Fruit fly (Drosophila melanogaster) whole organism, embryonic: ENCODE results near the gene CG9106.
A peak's percentile ranks its signal among the peaks of the same experiment; 100 is the strongest.

Source experiments
- CG10979 ChIP-seq: fragments of 200-800 bp; sonication (Bioruptor generic); optimal IDR thresholded peaks from 2 replicates; lab custom pipeline; 2018; ENCODE audit warnings: missing biosample characterization, mild to moderate bottlenecking, missing genetic modification characterization, moderate library complexity
- CG11696 ChIP-seq: fragments of 200-800 bp; sonication (Bioruptor generic); IDR thresholded peaks from 2 replicates; pipeline ENCODE4 v1.3.6; 2022; ENCODE audit warnings: missing biosample characterization, missing genetic modification characterization
- CG13424 ChIP-seq: fragments of 200-800 bp; sonication (Bioruptor generic); optimal IDR thresholded peaks from 2 replicates; lab custom pipeline; 2019; ENCODE audit warnings: missing biosample characterization, mild to moderate bottlenecking, missing genetic modification characterization, moderate library complexity
- CG14050 ChIP-seq: fragments of 200-800 bp; sonication (Bioruptor generic); IDR thresholded peaks from 3 replicates; pipeline ENCODE4 v1.3.6; 2022; ENCODE audit warnings: missing biosample characterization, missing genetic modification characterization
- CG15514 ChIP-seq: fragments of 200-800 bp; sonication (Bioruptor generic); optimal IDR thresholded peaks from 3 replicates; lab custom pipeline; 2017; ENCODE audit warnings: missing biosample characterization, missing genetic modification characterization, mild to moderate bottlenecking, moderate library complexity, missing genetic modification reagents
- CG16779 ChIP-seq: fragments of 200-800 bp; sonication (Bioruptor generic); IDR thresholded peaks from 2 replicates; pipeline ENCODE4 v1.3.6; 2022; ENCODE audit warnings: missing biosample characterization, missing genetic modification characterization
- CG17359 ChIP-seq: fragments of 200-800 bp; sonication (Bioruptor generic); optimal IDR thresholded peaks from 3 replicates; lab custom pipeline; 2018; ENCODE audit warnings: missing biosample characterization, mild to moderate bottlenecking, missing genetic modification characterization, moderate library complexity
- CG17568 ChIP-seq: fragments of 200-800 bp; sonication (Bioruptor generic); optimal IDR thresholded peaks from 2 replicates; lab custom pipeline; 2018; ENCODE audit warnings: missing biosample characterization, mild to moderate bottlenecking, missing genetic modification characterization, moderate library complexity
- CG17802 ChIP-seq: fragments of 200-800 bp; sonication (Bioruptor generic); optimal IDR thresholded peaks from 2 replicates; lab custom pipeline; 2018; ENCODE audit warnings: missing biosample characterization, mild to moderate bottlenecking, missing genetic modification characterization, moderate library complexity
- CG1792 ChIP-seq: fragments of 200-800 bp; sonication (Bioruptor generic); optimal IDR thresholded peaks from 2 replicates; lab custom pipeline; 2016; ENCODE audit warnings: missing biosample characterization, missing genetic modification characterization
- CG18764 ChIP-seq: fragments of 200-800 bp; sonication (Bioruptor generic); optimal IDR thresholded peaks from 3 replicates; lab custom pipeline; 2016; ENCODE audit warnings: missing biosample characterization, missing genetic modification characterization
- CG2199 ChIP-seq: fragments of 200-800 bp; sonication (Bioruptor generic); IDR thresholded peaks from 3 replicates; pipeline ENCODE4 v1.3.6; 2022; ENCODE audit warnings: missing biosample characterization, missing genetic modification characterization
- CG32532 ChIP-seq: fragments of 200-800 bp; sonication (Bioruptor generic); IDR thresholded peaks from 2 replicates; pipeline ENCODE4 v1.3.6; 2022; ENCODE audit warnings: missing biosample characterization, missing genetic modification characterization
- CG3281 ChIP-seq: fragments of 200-800 bp; sonication (Bioruptor generic); optimal IDR thresholded peaks from 3 replicates; lab custom pipeline; 2017; ENCODE audit warnings: missing biosample characterization, mild to moderate bottlenecking, missing genetic modification characterization
- CG34376 ChIP-seq: fragments of 200-800 bp; sonication (Bioruptor generic); optimal IDR thresholded peaks from 2 replicates; lab custom pipeline; 2018; ENCODE audit warnings: missing biosample characterization, mild to moderate bottlenecking, missing genetic modification characterization
- CG4360 ChIP-seq: fragments of 200-800 bp; sonication (Bioruptor generic); IDR thresholded peaks from 2 replicates; pipeline ENCODE4 v1.3.6; 2022; ENCODE audit warnings: missing biosample characterization, missing genetic modification characterization
- CG7357 ChIP-seq: fragments of 200-800 bp; sonication (Bioruptor generic); IDR thresholded peaks from 3 replicates; pipeline ENCODE4 v1.3.6; 2022; ENCODE audit warnings: missing biosample characterization, missing genetic modification characterization
- CG8281 ChIP-seq: fragments of 200-800 bp; sonication (Bioruptor generic); optimal IDR thresholded peaks from 2 replicates; lab custom pipeline; 2018; ENCODE audit warnings: missing biosample characterization, mild to moderate bottlenecking, missing genetic modification characterization, moderate library complexity
- CTCF ChIP-seq: fragments of 200-800 bp; sonication (Bioruptor generic); optimal IDR thresholded peaks from 2 replicates; lab custom pipeline; 2017; ENCODE audit warnings: missing biosample characterization, mild to moderate bottlenecking, missing genetic modification characterization, moderate library complexity
- Chrac-16 ChIP-seq: fragments of 200-800 bp; sonication (Bioruptor generic); optimal IDR thresholded peaks from 3 replicates; lab custom pipeline; 2016; ENCODE audit warnings: missing biosample characterization, missing genetic modification characterization
- CoRest ChIP-seq: fragments of 200-800 bp; sonication (Bioruptor generic); optimal IDR thresholded peaks from 3 replicates; lab custom pipeline; 2018; ENCODE audit warnings: missing biosample characterization, mild to moderate bottlenecking, missing genetic modification characterization, moderate library complexity
- Dp ChIP-seq: fragments of 200-800 bp; sonication (Bioruptor generic); optimal IDR thresholded peaks from 2 replicates; lab custom pipeline; 2018; ENCODE audit warnings: missing biosample characterization, mild to moderate bottlenecking, missing genetic modification characterization, moderate library complexity
- Drgx ChIP-seq: fragments of 200-800 bp; sonication (Bioruptor generic); IDR thresholded peaks from 2 replicates; pipeline ENCODE4 v1.3.6; 2022; ENCODE audit warnings: missing biosample characterization, missing genetic modification characterization
- Hr39 ChIP-seq: fragments of >200 bp; optimal IDR thresholded peaks from 2 replicates; lab custom pipeline; 2017
- Lhr ChIP-seq: fragments of 200-800 bp; sonication (Bioruptor generic); optimal IDR thresholded peaks from 3 replicates; lab custom pipeline; 2017; ENCODE audit warnings: mild to moderate bottlenecking, missing biosample characterization, missing genetic modification reagents, missing genetic modification characterization
- Rx ChIP-seq: fragments of 200-800 bp; sonication (Bioruptor generic); IDR thresholded peaks from 2 replicates; pipeline ENCODE4 v1.3.6; 2022; ENCODE audit warnings: missing biosample characterization, missing genetic modification characterization
- Sox100B ChIP-seq: fragments of 200-800 bp; sonication (Bioruptor generic); optimal IDR thresholded peaks from 3 replicates; lab custom pipeline; 2018; ENCODE audit warnings: missing biosample characterization, mild to moderate bottlenecking, missing genetic modification characterization
- Sry-δ ChIP-seq: fragments of 200-800 bp; sonication (Bioruptor generic); optimal IDR thresholded peaks from 2 replicates; lab custom pipeline; 2016; ENCODE audit warnings: missing biosample characterization, missing genetic modification characterization
- Trl ChIP-seq, 3 experiments: fragments of >200 bp in 2 of 3; fragments of 200-800 bp in 1 of 3; sonication (Bioruptor generic) in 1 of 3; optimal IDR thresholded peaks; 2 replicates in 1 of 3; 3 replicates in 2 of 3; lab custom pipeline; 2016 to 2017; ENCODE audit warnings: missing biosample characterization in 1 of 3, missing genetic modification characterization in 1 of 3
- Xbp1 ChIP-seq: fragments of 200-800 bp; sonication (Bioruptor generic); optimal IDR thresholded peaks from 3 replicates; lab custom pipeline; 2016; ENCODE audit warnings: missing biosample characterization, mild to moderate bottlenecking, missing genetic modification characterization
- ab ChIP-seq: fragments of 200-800 bp; sonication (Bioruptor generic); optimal IDR thresholded peaks from 2 replicates; lab custom pipeline; 2016; ENCODE audit warnings: missing biosample characterization, missing genetic modification characterization
- az2 ChIP-seq: fragments of 200-800 bp; sonication (Bioruptor generic); optimal IDR thresholded peaks from 3 replicates; lab custom pipeline; 2016; ENCODE audit warnings: missing biosample characterization, missing genetic modification characterization
- cato ChIP-seq: fragments of 200-800 bp; sonication (Bioruptor generic); optimal IDR thresholded peaks from 2 replicates; lab custom pipeline; 2016; ENCODE audit warnings: missing biosample characterization, missing genetic modification characterization, borderline replicate concordance
- cwo ChIP-seq: fragments of 200-800 bp; sonication (Bioruptor generic); optimal IDR thresholded peaks from 3 replicates; lab custom pipeline; 2017; ENCODE audit warnings: missing biosample characterization, missing genetic modification characterization, mild to moderate bottlenecking, moderate library complexity, missing genetic modification reagents
- fd102C ChIP-seq: fragments of 200-800 bp; sonication (Bioruptor generic); optimal IDR thresholded peaks from 2 replicates; lab custom pipeline; 2018; ENCODE audit warnings: missing biosample characterization, mild to moderate bottlenecking, missing genetic modification characterization, moderate library complexity
- fd3F ChIP-seq: fragments of 200-800 bp; sonication (Bioruptor generic); optimal IDR thresholded peaks from 2 replicates; lab custom pipeline; 2018; ENCODE audit warnings: missing biosample characterization, mild to moderate bottlenecking, missing genetic modification characterization, moderate library complexity
- fd96Cb ChIP-seq: fragments of 200-800 bp; sonication (Bioruptor generic); optimal IDR thresholded peaks from 2 replicates; lab custom pipeline; 2018; ENCODE audit warnings: missing biosample characterization, mild to moderate bottlenecking, missing genetic modification characterization, moderate library complexity
- gcm2 ChIP-seq: fragments of 200-800 bp; sonication (Bioruptor generic); optimal IDR thresholded peaks from 2 replicates; lab custom pipeline; 2016; ENCODE audit warnings: missing biosample characterization, missing genetic modification characterization
- grn ChIP-seq: fragments of 200-800 bp; sonication (Bioruptor generic); optimal IDR thresholded peaks from 3 replicates; lab custom pipeline; 2017; ENCODE audit warnings: missing biosample characterization, missing genetic modification characterization
- gsb ChIP-seq: fragments of 200-800 bp; sonication (Bioruptor generic); IDR thresholded peaks from 2 replicates; pipeline ENCODE4 v1.3.6; 2022; ENCODE audit warnings: missing biosample characterization, missing genetic modification characterization
- hbn ChIP-seq: fragments of 200-800 bp; sonication (Bioruptor generic); IDR thresholded peaks from 2 replicates; pipeline ENCODE4 v1.3.6; 2022; ENCODE audit warnings: missing biosample characterization, missing genetic modification characterization; ENCODE audit not compliant: partially characterized antibody
- hkb ChIP-seq, 2 experiments: fragments of 200-800 bp in 1 of 2; fragments of >200 bp in 1 of 2; sonication (Bioruptor generic) in 1 of 2; IDR thresholded peaks in 1 of 2; optimal IDR thresholded peaks in 1 of 2; 2 replicates each; pipeline versions ENCODE4 v1.3.6 to Lab custom; 2017 to 2022; ENCODE audit warnings: missing biosample characterization in 1 of 2, missing genetic modification characterization in 1 of 2
- jigr1 ChIP-seq: fragments of 200-800 bp; sonication (Bioruptor generic); IDR thresholded peaks from 3 replicates; pipeline ENCODE4 v1.3.6; 2022; ENCODE audit warnings: missing biosample characterization, missing genetic modification characterization
- ken ChIP-seq: fragments of 200-800 bp; sonication (Bioruptor generic); IDR thresholded peaks from 3 replicates; pipeline ENCODE4 v1.3.6; 2022; ENCODE audit warnings: missing biosample characterization, missing genetic modification characterization
- lilli ChIP-seq: fragments of 200-800 bp; sonication (Bioruptor generic); optimal IDR thresholded peaks from 3 replicates; lab custom pipeline; 2016; ENCODE audit warnings: missing biosample characterization, missing genetic modification characterization
- mirr ChIP-seq: fragments of 200-800 bp; sonication (Bioruptor generic); optimal IDR thresholded peaks from 3 replicates; lab custom pipeline; 2018; ENCODE audit warnings: missing biosample characterization, mild to moderate bottlenecking, missing genetic modification characterization
- p53 ChIP-seq: fragments of 200-800 bp; sonication (Bioruptor generic); optimal IDR thresholded peaks from 2 replicates; lab custom pipeline; 2016; ENCODE audit warnings: missing biosample characterization, missing genetic modification characterization
- pros ChIP-seq: fragments of 200-800 bp; sonication (Bioruptor generic); optimal IDR thresholded peaks from 3 replicates; lab custom pipeline; 2019; ENCODE audit warnings: missing biosample characterization, mild to moderate bottlenecking, missing genetic modification characterization, moderate library complexity
- salm ChIP-seq: fragments of 200-800 bp; sonication (Bioruptor generic); optimal IDR thresholded peaks from 2 replicates; lab custom pipeline; 2018; ENCODE audit warnings: missing biosample characterization, mild to moderate bottlenecking, missing genetic modification characterization
- ssp ChIP-seq: fragments of 200-800 bp; sonication (Bioruptor generic); IDR thresholded peaks from 2 replicates; pipeline ENCODE4 v1.3.6; 2022; ENCODE audit warnings: missing biosample characterization, missing genetic modification characterization
- zen2 ChIP-seq: fragments of 200-800 bp; sonication (Bioruptor generic); IDR thresholded peaks from 3 replicates; pipeline ENCODE4 v1.3.6; 2022; ENCODE audit warnings: missing biosample characterization, missing genetic modification characterization; ENCODE audit not compliant: partially characterized antibody

Gene CG9106

dm6 chrX:15304211-15304610 is 32.0 kb upstream of the CG9106 start (continued):
- TF ChIP-seq CG17568 (GFP tag; lab: Kevin White, UChicago) (no peak), CG15514 (GFP tag; lab: Kevin White, UChicago) (peak; percentile 20), cato (GFP tag; lab: Kevin White, UChicago) (no peak), ab (GFP tag; lab: Kevin White, UChicago) (no peak), cwo (GFP tag; lab: Kevin White, UChicago) (peak; percentile 29), CG10979 (no peak), CG11696 (no peak), CG1792 (GFP tag; lab: Kevin White, UChicago) (no peak), ssp (GFP tag; lab: Robert Waterston, UW) (no peak), gsb (GFP tag; lab: Robert Waterston, UW) (0 out of 2 replicates have a peak, but pooled peaks have one; percentile 10), Drgx (no peak), fd102C (GFP tag; lab: Kevin White, UChicago) (no peak), Xbp1 (GFP tag; lab: Kevin White, UChicago) (no peak), Hr39 (lab: Kevin White, UChicago) (no peak), az2 (no peak), pros (no peak), CG16779 (GFP tag; lab: Robert Waterston, UW) (no peak), salm (no peak), CG7357 (GFP tag; lab: Robert Waterston, UW) (no peak), hbn (no peak), Trl (optimal IDR thresholded peaks at IDR 0.05; lab: Kevin White, UChicago) (no peak), Trl (GFP tag; optimal IDR thresholded peaks at IDR 0.05; lab: Kevin White, UChicago) (no peak), Sox100B (no peak), Chrac-16 (GFP tag; lab: Kevin White, UChicago) (no peak), zen2 (GFP tag; lab: Robert Waterston, UW) (no peak), CG3281 (GFP tag; lab: Kevin White, UChicago) (peak; percentile 22), mirr (GFP tag; lab: Kevin White, UChicago) (no peak), CG8281 (tag; lab: Kevin White, UChicago) (no peak), jigr1 (GFP tag; lab: Robert Waterston, UW) (no peak), Lhr (GFP tag; lab: Kevin White, UChicago) (no peak), grn (GFP tag; lab: Kevin White, UChicago) (no peak), gcm2 (GFP tag; lab: Kevin White, UChicago) (no peak), Dp (GFP tag; lab: Kevin White, UChicago) (no peak), CG2199 (GFP tag; lab: Robert Waterston, UW) (no peak), CG18764 (GFP tag; lab: Kevin White, UChicago) (no peak), Sry-δ (no peak), fd96Cb (tag; lab: Kevin White, UChicago) (no peak), CoRest (tag; lab: Kevin White, UChicago) (peak; percentile 16), Rx (GFP tag; lab: Robert Waterston, UW) (no peak), CG14050 (GFP tag; lab: Robert Waterston, UW) (0 out of 3 replicates have a peak, but pooled peaks have one; percentile 13), lilli (peak; percentile 41), p53 (no peak), CG34376 (GFP tag; lab: Kevin White, UChicago) (peak; percentile 33), CG32532 (GFP tag; lab: Robert Waterston, UW) (peak; percentile 69), CG4360 (GFP tag; lab: Robert Waterston, UW) (no peak), CG17359 (tag; lab: Kevin White, UChicago) (peak; percentile 9), ken (GFP tag; lab: Robert Waterston, UW) (no peak), CTCF (GFP tag; lab: Kevin White, UChicago) (no peak), fd3F (GFP tag; lab: Kevin White, UChicago) (no peak), CG17802 (tag; lab: Kevin White, UChicago) (no peak), hkb (optimal IDR thresholded peaks at IDR 0.05; lab: Kevin White, UChicago) (no peak), hkb (GFP tag; IDR thresholded peaks at IDR 0.05; lab: Robert Waterston, UW) (peak; percentile 30; the same call in 1 of the 2 replicates), CG13424 (tag; lab: Kevin White, UChicago) (no peak)
